Worm (Caenorhabditis elegans): Measurements from ENCODE around the gene unc-1.
A peak's percentile ranks its signal among the peaks of the same experiment; 100 is the strongest.

Gene unc-1

DNA sequence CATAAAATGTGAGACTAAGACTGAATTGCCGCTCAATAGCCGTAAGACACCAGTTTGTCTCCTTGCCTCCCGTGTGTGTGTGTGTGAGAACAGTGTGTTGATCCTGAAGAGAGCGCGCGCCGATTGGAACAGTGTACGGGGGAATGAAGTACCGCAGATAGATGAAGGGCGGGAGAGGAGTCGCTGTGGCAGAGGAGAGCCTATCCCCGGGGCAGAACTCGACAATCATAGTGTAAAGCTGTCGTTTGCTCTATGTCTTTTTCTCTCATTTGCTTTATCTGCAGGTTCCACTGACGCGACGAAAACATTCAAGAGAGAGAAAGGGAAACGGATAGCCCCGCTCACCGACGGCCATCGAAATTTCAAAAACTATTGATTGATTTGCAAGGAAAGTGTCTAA lies 19.7 kb upstream of the unc-1 start:
- TF ChIP-seq lin-39 (tag; optimal IDR thresholded peaks at IDR 0.05), result peak; percentile 28
- TF ChIP-seq nfya-1 (tag; optimal IDR thresholded peaks at IDR 0.05; ENCODE audit: insufficient read depth), result peak; percentile 44
- TF ChIP-seq ceh-28 (tag; optimal IDR thresholded peaks at IDR 0.05), result peak; percentile 0
- TF ChIP-seq elt-3 (tag; optimal IDR thresholded peaks at IDR 0.05), result no peak

DNA sequence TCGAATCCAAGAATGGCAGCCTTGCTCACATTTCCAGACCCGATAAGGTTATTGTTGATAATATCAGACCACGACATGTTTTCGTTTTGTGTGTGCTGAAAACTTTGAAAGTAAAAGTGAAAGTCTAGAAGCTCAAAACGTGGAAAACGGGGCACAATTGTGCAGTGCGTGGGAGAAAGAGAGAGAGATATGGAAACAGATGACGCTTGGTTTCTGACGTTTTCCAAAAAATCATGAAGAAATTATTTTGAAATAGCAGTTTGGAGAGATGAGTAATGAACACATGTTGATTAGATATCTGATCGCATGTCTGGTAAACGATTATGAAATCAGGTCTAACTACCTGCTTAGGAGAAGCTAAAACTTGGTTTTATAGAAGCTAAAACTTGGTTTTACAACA lies 18.3 kb upstream of the unc-1 start, which contains the start of gene pfn-3:
pfn-3 (minus strand) TSS at position 101 of the 400 bp plus-strand sequence.
- TF ChIP-seq lin-39 (tag; optimal IDR thresholded peaks at IDR 0.05) (peak; percentile 1), nhr-237 (tag; optimal IDR thresholded peaks at IDR 0.05) (no peak)

DNA sequence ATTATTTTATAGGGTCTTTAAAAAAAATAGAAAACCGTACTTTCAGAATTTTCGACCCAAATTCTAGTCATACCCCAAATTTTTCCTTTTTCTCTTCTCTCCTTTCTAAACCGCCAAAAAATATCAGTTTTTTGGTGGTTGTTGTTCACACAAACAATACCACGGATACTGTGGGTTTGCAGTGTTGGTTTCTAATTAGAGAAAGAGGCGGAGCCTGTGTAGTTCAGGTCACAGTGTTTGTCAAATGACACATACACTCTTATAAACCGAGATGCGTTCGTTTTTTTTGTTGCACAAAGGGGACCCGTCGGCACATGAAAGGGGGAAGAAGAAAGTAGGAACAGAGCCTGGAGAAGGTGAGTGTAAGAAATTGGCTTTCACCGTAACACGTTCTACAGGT lies 9.9 kb upstream of the unc-1 start, which contains the start of gene lim-6:
lim-6 (plus strand) TSS at position 301 of the 400 bp plus-strand sequence.
- TF ChIP-seq unc-39 (tag; optimal IDR thresholded peaks at IDR 0.05) (no peak), ceh-16 (tag; optimal IDR thresholded peaks at IDR 0.05) (no peak)

DNA sequence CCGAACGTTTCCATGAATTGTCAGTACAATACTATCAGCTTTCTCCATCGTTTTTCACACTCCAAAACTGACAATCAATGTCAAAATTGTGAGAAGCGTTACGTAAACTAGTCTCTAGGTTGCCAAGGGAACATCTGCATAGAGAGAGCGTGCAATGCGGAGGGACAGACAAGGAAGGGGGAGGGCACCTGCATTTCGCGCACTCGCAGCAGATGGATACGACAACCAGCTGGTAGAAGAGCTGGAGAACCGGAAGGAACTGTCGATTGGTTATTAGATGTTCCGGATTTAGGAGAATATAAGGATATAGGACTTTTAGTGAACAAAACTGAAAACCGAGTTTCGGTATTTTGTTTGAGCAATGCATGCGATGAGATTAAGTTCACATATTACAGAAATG lies 6.7 kb upstream of the unc-1 start, which contains the start of gene mksr-1:
mksr-1 (minus strand) TSS at position 144 of the 400 bp plus-strand sequence.
- TF ChIP-seq nhr-28 (tag; optimal IDR thresholded peaks at IDR 0.05), result no peak
- no peak for TF ChIP-seq nhr-12 (tag; optimal IDR thresholded peaks at IDR 0.05)

DNA sequence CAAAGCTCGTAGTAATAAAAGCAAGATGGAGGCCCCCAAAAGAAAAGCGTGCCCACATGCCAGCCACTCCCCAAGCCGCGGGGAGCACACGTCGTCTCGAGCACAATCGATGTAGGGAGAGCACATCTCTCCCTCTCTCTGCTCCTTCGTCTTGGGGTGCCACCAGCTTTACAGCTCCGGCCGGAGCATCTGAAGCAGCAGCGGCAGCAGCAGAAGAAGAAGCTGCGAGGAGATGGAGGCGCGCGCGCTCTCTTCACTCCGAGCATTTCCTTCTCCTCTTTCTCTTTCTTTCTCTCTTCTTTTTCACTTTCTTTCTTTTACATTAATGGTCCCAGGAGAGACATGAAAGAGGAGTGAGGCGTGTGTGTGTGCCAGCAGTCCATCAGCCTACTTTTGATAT lies 1.8 kb upstream of the unc-1 start:
- no peak for TF ChIP-seq zag-1 (tag; optimal IDR thresholded peaks at IDR 0.05)
- TF ChIP-seq egl-5 (tag; optimal IDR thresholded peaks at IDR 0.05), result peak; percentile 65
- no peak for TF ChIP-seq pqm-1 (tag; optimal IDR thresholded peaks at IDR 0.05)
- TF ChIP-seq nfya-1 (tag; optimal IDR thresholded peaks at IDR 0.05; ENCODE audit: insufficient read depth), result peak; percentile 81
- peak; percentile 23 for TF ChIP-seq fkh-10 (GFP tag; optimal IDR thresholded peaks at IDR 0.05)
- TF ChIP-seq nhr-237 (tag; optimal IDR thresholded peaks at IDR 0.05), result no peak
- peak; percentile 39 for TF ChIP-seq mdl-1 (tag; optimal IDR thresholded peaks at IDR 0.05)
- TF ChIP-seq snpc-4 (tag; optimal IDR thresholded peaks at IDR 0.05), result no peak
- TF ChIP-seq lsy-12 (tag; optimal IDR thresholded peaks at IDR 0.05), result peak; percentile 6
- TF ChIP-seq lin-15B (tag; optimal IDR thresholded peaks at IDR 0.05), result peak; percentile 6
- peak; percentile 77 for TF ChIP-seq hmg-11 (tag; optimal IDR thresholded peaks at IDR 0.05)
- peak; percentile 93 for TF ChIP-seq lin-39 (tag; optimal IDR thresholded peaks at IDR 0.05)
- no peak for TF ChIP-seq nhr-43 (tag; optimal IDR thresholded peaks at IDR 0.05; ENCODE audit: poor library complexity, severe bottlenecking)
- peak; percentile 67 for TF ChIP-seq tbx-2 (tag; optimal IDR thresholded peaks at IDR 0.05)

DNA sequence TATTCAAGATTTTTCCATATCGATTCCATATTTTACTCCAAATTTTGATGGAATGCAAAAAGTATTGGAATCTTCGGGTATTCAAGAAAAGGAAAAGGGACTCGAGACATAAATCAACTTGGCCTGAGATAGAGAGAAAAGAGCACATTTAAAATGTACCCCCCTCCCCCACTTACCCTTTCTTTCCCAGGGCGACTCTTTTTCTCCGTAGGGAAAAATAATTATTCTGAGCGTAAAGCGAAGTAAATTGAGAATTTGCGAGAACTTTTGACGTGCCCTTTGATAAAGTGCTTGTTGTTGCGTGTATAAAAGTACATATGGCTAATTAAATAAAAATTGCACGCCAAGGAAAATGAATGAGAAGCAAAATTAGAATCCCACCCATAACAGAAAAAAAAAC lies 1.5 kb downstream of the unc-1 start:
- no peak for TF ChIP-seq elt-3 (tag; optimal IDR thresholded peaks at IDR 0.05)
- TF ChIP-seq nhr-25 (tag; optimal IDR thresholded peaks at IDR 0.05), result no peak
- TF ChIP-seq nhr-67 (tag; optimal IDR thresholded peaks at IDR 0.05), result no peak
- peak; percentile 25 for TF ChIP-seq lin-39 (tag; optimal IDR thresholded peaks at IDR 0.05)
- peak; percentile 25 for TF ChIP-seq nfya-1 (tag; optimal IDR thresholded peaks at IDR 0.05; ENCODE audit: insufficient read depth)
- no peak for TF ChIP-seq daf-12 (tag; optimal IDR thresholded peaks at IDR 0.05)
- TF ChIP-seq nhr-11 (tag; optimal IDR thresholded peaks at IDR 0.05), result no peak
- TF ChIP-seq nhr-23 (tag; optimal IDR thresholded peaks at IDR 0.05), result no peak
- TF ChIP-seq R02D3.7 (tag; optimal IDR thresholded peaks at IDR 0.05), result no peak
- no peak for TF ChIP-seq unc-62 (GFP tag; optimal IDR thresholded peaks at IDR 0.05)

DNA sequence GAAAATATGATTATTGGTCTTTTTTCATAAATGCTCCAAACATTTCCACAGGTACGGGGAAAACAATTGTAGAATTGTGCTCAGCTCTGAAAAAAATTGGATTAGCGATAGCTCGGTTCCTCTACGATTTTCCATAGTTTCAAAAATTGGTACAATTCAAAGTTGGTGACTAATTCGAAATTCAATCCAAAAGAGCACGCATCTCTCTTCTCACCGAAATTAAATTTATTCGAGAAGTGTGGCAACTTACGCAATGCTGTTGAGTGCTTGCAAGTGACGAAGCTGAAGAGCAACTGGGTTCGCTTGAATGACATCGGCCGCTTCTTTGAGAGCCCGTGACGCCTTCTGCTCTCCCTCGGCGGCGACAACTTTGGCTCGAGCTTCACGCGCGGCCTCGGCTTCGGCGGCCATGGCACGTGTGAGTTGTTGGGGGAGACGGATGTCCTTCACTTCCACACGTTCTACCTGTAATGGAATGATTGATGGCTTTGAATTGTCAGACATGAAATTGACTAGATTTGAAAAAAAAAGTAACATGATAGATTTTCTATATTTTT lies 4.4 kb downstream of the unc-1 start:
- TF ChIP-seq elt-3 (tag; optimal IDR thresholded peaks at IDR 0.05) (no peak), hmg-11 (tag; optimal IDR thresholded peaks at IDR 0.05) (peak; percentile 0)

DNA sequence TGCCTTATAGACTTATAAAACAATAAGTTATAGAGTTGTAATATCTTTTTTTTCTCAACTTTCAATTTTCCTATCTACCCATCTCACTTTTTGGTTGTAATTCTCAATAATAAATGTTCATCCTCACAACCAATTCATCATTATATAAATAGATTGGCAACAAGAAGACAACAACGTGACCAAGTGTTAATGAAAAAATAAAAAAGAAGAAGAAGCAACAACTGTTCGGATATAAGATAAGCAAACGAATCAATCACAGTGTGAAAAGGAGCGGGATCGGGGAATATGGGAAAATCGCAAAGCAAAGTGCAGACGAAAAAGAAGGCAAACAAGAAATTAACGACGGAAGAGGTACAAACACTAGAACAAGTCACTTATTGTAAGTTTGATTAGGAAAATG lies 8.3 kb downstream of the unc-1 start, which contains the start of gene ncs-3:
ncs-3 (plus strand) TSS at position 153 of the 400 bp plus-strand sequence.
- TF ChIP-seq egl-5 (tag; optimal IDR thresholded peaks at IDR 0.05) (peak; percentile 33), nhr-67 (tag; optimal IDR thresholded peaks at IDR 0.05) (no peak), nfya-1 (tag; optimal IDR thresholded peaks at IDR 0.05; ENCODE audit: insufficient read depth) (peak; percentile 18), ceh-16 (tag; optimal IDR thresholded peaks at IDR 0.05) (no peak)

Data from whole organism, L3 larva.